Worm (Caenorhabditis elegans) whole organism, mixed stage, embryonic: ENCODE measurements around the gene nlp-43.

Source experiments
- ceh-83 ChIP-seq: fragments of 200-800 bp; sonication (Bioruptor generic); optimal IDR thresholded peaks from 2 replicates; lab custom pipeline; 2018; ENCODE audit warnings: mild to moderate bottlenecking, missing genetic modification characterization, missing compliant biosample characterization
- elt-3 ChIP-seq: fragments of 150-350 bp; optimal IDR thresholded peaks from 2 replicates; lab custom pipeline; 2014; ENCODE audit warnings: missing biosample characterization, missing genetic modification characterization
- lin-13 ChIP-seq: fragments of 150-350 bp; optimal IDR thresholded peaks from 2 replicates; lab custom pipeline; 2014; ENCODE audit warnings: missing biosample characterization, missing genetic modification characterization
- lsy-2 ChIP-seq: fragments of 150-350 bp; optimal IDR thresholded peaks from 2 replicates; lab custom pipeline; 2014; ENCODE audit warnings: missing biosample characterization, missing genetic modification characterization
- mep-1 ChIP-seq: fragments of 150-350 bp; optimal IDR thresholded peaks from 2 replicates; lab custom pipeline; 2017; ENCODE audit warnings: missing biosample characterization, missing genetic modification reagents, missing genetic modification characterization, inconsistent platforms
- pha-4 ChIP-seq: fragments of 150-350 bp; optimal IDR thresholded peaks from 2 replicates; lab custom pipeline; 2018; ENCODE audit warnings: missing biosample characterization, missing genetic modification reagents, missing genetic modification characterization
- unc-120 ChIP-seq: sonication (generic microtip); optimal IDR thresholded peaks from 2 replicates; lab custom pipeline; 2017; ENCODE audit warnings: missing genetic modification characterization, missing compliant biosample characterization; ENCODE audit not compliant: poor library complexity, severe bottlenecking
- unc-39 ChIP-seq: fragments of 150-350 bp; optimal IDR thresholded peaks from 2 replicates; lab custom pipeline; 2014; ENCODE audit warnings: missing biosample characterization, missing genetic modification characterization
- unc-62 ChIP-seq: fragments of 150-350 bp; optimal IDR thresholded peaks from 2 replicates; lab custom pipeline; 2014; ENCODE audit warnings: missing biosample characterization, missing genetic modification reagents, missing genetic modification characterization
- ztf-11 ChIP-seq: fragments of 150-350 bp; optimal IDR thresholded peaks from 2 replicates; lab custom pipeline; 2014; ENCODE audit warnings: missing biosample characterization, missing genetic modification characterization

DNA sequence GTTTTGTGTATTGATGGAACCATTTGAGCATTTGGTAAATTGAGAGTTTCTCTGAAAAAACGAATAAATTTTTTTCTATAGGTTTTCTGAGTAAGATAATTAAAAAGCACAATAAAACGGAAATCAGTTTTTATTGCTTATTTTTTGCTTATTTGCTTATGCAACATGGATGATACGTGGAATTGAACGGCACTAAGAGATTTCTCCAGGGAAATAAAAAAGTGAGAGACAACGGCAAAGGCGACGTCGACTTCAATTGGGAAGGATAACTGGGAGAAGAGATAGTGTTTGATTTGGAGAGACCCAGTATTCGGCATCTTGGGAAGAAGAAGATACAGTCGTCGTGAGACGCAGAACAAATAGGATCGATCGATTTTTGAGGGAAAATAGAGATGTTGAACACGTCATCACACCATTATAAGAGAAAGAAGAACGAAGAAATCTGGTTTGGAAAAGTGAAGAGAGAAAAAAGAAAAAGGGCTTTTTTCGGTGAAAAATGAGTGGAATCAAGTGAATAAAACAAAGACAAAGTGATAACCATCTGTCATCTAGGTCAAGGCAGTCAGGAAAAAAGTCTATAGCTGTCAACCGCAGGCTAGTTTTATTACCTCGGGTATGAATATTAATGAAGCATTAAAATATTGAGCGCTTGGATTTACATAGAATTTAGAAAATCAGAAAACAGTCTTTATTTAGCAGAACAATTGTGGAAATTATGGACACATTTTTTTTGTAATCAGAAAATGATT lies 43.9 kb upstream of the nlp-43 start, which contains the start of gene tmem-131:
- TF ChIP-seq unc-120 (tag; lab: Kevin White, UChicago): no peak
- no peak for TF ChIP-seq unc-62 (GFP tag; lab: Kevin White, UChicago)
- no peak for TF ChIP-seq lsy-2 (tag; lab: Kevin White, UChicago)
- TF ChIP-seq elt-3 (tag; lab: Kevin White, UChicago): no peak
- no peak for TF ChIP-seq ceh-83 (GFP tag; lab: Kevin White, UChicago)
- TF ChIP-seq unc-39 (tag; lab: Kevin White, UChicago): no peak
- no peak for TF ChIP-seq ztf-11 (tag; lab: Kevin White, UChicago)
- TF ChIP-seq pha-4 (tag; lab: Kevin White, UChicago): no peak
- TF ChIP-seq mep-1 (tag; lab: Kevin White, UChicago): no peak
- TF ChIP-seq lin-13: no peak
